Worm (Caenorhabditis elegans) whole organism, L1 larva: ENCODE measurements around the gene srh-131.
A peak's percentile ranks its signal among the peaks of the same experiment; 100 is the strongest.

Source experiments
- C34B4.2 ChIP-seq: sonication (generic microtip); optimal IDR thresholded peaks from 2 replicates; lab custom pipeline; 2017; ENCODE audit warnings: mild to moderate bottlenecking, missing genetic modification characterization, missing compliant biosample characterization
- Y116A8C.19 ChIP-seq: sonication (generic microtip); optimal IDR thresholded peaks from 2 replicates; lab custom pipeline; 2016; ENCODE audit warnings: missing compliant biosample characterization, missing genetic modification characterization, borderline replicate concordance
- alr-1 ChIP-seq: fragments of 200-800 bp; sonication (Bioruptor generic); optimal IDR thresholded peaks from 2 replicates; lab custom pipeline; 2018; ENCODE audit warnings: borderline replicate concordance, mild to moderate bottlenecking, missing genetic modification characterization, missing compliant biosample characterization
- aly-2 ChIP-seq: fragments of 150-350 bp; optimal IDR thresholded peaks from 2 replicates; lab custom pipeline; 2014; ENCODE audit warnings: missing biosample characterization, missing genetic modification characterization
- ama-1 ChIP-seq: fragments of 150-350 bp; optimal IDR thresholded peaks from 2 replicates; lab custom pipeline; 2014
- ceh-63 ChIP-seq: fragments of 200-800 bp; sonication (Bioruptor generic); optimal IDR thresholded peaks from 2 replicates; lab custom pipeline; 2018; ENCODE audit warnings: mild to moderate bottlenecking, missing genetic modification characterization, missing compliant biosample characterization
- ceh-8 ChIP-seq: fragments of 200-800 bp; sonication (Bioruptor generic); optimal IDR thresholded peaks from 2 replicates; lab custom pipeline; 2018; ENCODE audit warnings: mild to moderate bottlenecking, missing genetic modification characterization, moderate library complexity, missing compliant biosample characterization
- ceh-90 ChIP-seq: sonication (generic microtip); optimal IDR thresholded peaks from 2 replicates; lab custom pipeline; 2016; ENCODE audit warnings: missing genetic modification characterization, missing compliant biosample characterization
- ces-1 ChIP-seq: fragments of 150-350 bp; optimal IDR thresholded peaks from 2 replicates; lab custom pipeline; 2014; ENCODE audit warnings: missing biosample characterization, missing genetic modification reagents, missing genetic modification characterization
- dpl-1 ChIP-seq, 3 experiments: fragments of 150-350 bp in 2 of 3; sonication (generic microtip) in 1 of 3; optimal IDR thresholded peaks; 2 replicates each; lab custom pipeline; 2014 to 2017; ENCODE audit warnings: missing biosample characterization in 3 of 3, missing genetic modification characterization in 3 of 3, missing genetic modification reagents in 3 of 3
- efl-1 ChIP-seq, 4 experiments: fragments of 150-350 bp; optimal IDR thresholded peaks in 3 of 4; peaks in 1 of 4; 1 replicate in 1 of 4; 2 replicates in 3 of 4; lab custom pipeline; 2014; ENCODE audit warnings: missing biosample characterization in 2 of 4, missing genetic modification characterization in 2 of 4, missing genetic modification reagents in 2 of 4
- efl-3 ChIP-seq: fragments of 200-800 bp; sonication (Bioruptor generic); optimal IDR thresholded peaks from 2 replicates; lab custom pipeline; 2018; ENCODE audit warnings: mild to moderate bottlenecking, missing genetic modification characterization, missing compliant biosample characterization
- elt-2 ChIP-seq: sonication (generic microtip); optimal IDR thresholded peaks from 2 replicates; lab custom pipeline; 2016; ENCODE audit warnings: missing genetic modification characterization, mild to moderate bottlenecking, inconsistent platforms, missing compliant biosample characterization, missing genetic modification reagents
- fkh-10 ChIP-seq: sonication (generic microtip); optimal IDR thresholded peaks from 2 replicates; lab custom pipeline; 2017; ENCODE audit warnings: missing biosample characterization, missing genetic modification reagents, missing genetic modification characterization
- fkh-8 ChIP-seq: sonication (generic microtip); optimal IDR thresholded peaks from 2 replicates; lab custom pipeline; 2016; ENCODE audit warnings: mild to moderate bottlenecking, missing genetic modification characterization, missing compliant biosample characterization
- hlh-17 ChIP-seq: fragments of 200-800 bp; sonication (Bioruptor generic); optimal IDR thresholded peaks from 2 replicates; lab custom pipeline; 2018; ENCODE audit warnings: missing genetic modification characterization, mild to moderate bottlenecking, missing compliant biosample characterization, moderate library complexity, borderline replicate concordance
- hlh-4 ChIP-seq: sonication (generic microtip); optimal IDR thresholded peaks from 2 replicates; lab custom pipeline; 2016; ENCODE audit warnings: mild to moderate bottlenecking, missing genetic modification characterization, missing compliant biosample characterization
- hpl-2 ChIP-seq: fragments of 150-350 bp; optimal IDR thresholded peaks from 2 replicates; lab custom pipeline; 2014; ENCODE audit warnings: missing biosample characterization, missing genetic modification reagents, missing genetic modification characterization
- irx-1 ChIP-seq: sonication (generic microtip); optimal IDR thresholded peaks from 2 replicates; lab custom pipeline; 2016; ENCODE audit warnings: missing genetic modification characterization, missing compliant biosample characterization
- isw-1 ChIP-seq: fragments of 200-800 bp; sonication (Bioruptor generic); IDR thresholded peaks from 2 replicates; pipeline ENCODE4 v1.3.6; 2022; ENCODE audit warnings: missing genetic modification characterization, missing compliant biosample characterization
- lir-3 ChIP-seq: sonication (generic microtip); optimal IDR thresholded peaks from 2 replicates; lab custom pipeline; 2016; ENCODE audit warnings: mild to moderate bottlenecking, missing genetic modification characterization, moderate library complexity, missing compliant biosample characterization; ENCODE audit not compliant: poor library complexity
- lsy-2 ChIP-seq, 2 experiments: fragments of 150-350 bp; optimal IDR thresholded peaks; 2 replicates each; lab custom pipeline; 2014; ENCODE audit warnings: missing biosample characterization in 2 of 2, missing genetic modification characterization in 2 of 2
- mep-1 ChIP-seq: fragments of 150-350 bp; optimal IDR thresholded peaks from 2 replicates; lab custom pipeline; 2014; ENCODE audit warnings: missing biosample characterization, missing genetic modification characterization
- nhr-11 ChIP-seq: fragments of 150-350 bp; optimal IDR thresholded peaks from 2 replicates; lab custom pipeline; 2014; ENCODE audit warnings: missing biosample characterization, missing genetic modification characterization
- nhr-20 ChIP-seq: sonication (generic microtip); optimal IDR thresholded peaks from 2 replicates; lab custom pipeline; 2016; ENCODE audit warnings: mild to moderate bottlenecking, missing genetic modification characterization, missing compliant biosample characterization
- nhr-76 ChIP-seq: sonication (generic microtip); optimal IDR thresholded peaks from 2 replicates; lab custom pipeline; 2017; ENCODE audit warnings: missing biosample characterization, missing genetic modification characterization
- nhr-85 ChIP-seq: sonication (generic microtip); peaks from one replicate; lab custom pipeline; 2016; ENCODE audit warnings: missing genetic modification characterization, inconsistent platforms, missing compliant biosample characterization
- nhr-90 ChIP-seq: sonication (generic microtip); optimal IDR thresholded peaks from 2 replicates; lab custom pipeline; 2016; ENCODE audit warnings: mild to moderate bottlenecking, missing genetic modification characterization, missing compliant biosample characterization; ENCODE audit not compliant: poor library complexity
- pag-3 ChIP-seq: sonication (generic microtip); optimal IDR thresholded peaks from 2 replicates; lab custom pipeline; 2017; ENCODE audit warnings: missing genetic modification characterization, mild to moderate bottlenecking, missing compliant biosample characterization, antibody characterized with exemption, borderline replicate concordance; ENCODE audit not compliant: insufficient read depth
- pax-3 ChIP-seq: fragments of 200-800 bp; sonication (Bioruptor generic); optimal IDR thresholded peaks from 2 replicates; lab custom pipeline; 2018; ENCODE audit warnings: mild to moderate bottlenecking, missing genetic modification characterization, moderate library complexity, missing compliant biosample characterization
- pqm-1 ChIP-seq: sonication (generic microtip); optimal IDR thresholded peaks from 3 replicates; lab custom pipeline; 2017; ENCODE audit warnings: missing biosample characterization, missing genetic modification characterization
- rnt-1 ChIP-seq: sonication (generic microtip); optimal IDR thresholded peaks from 2 replicates; lab custom pipeline; 2016; ENCODE audit warnings: mild to moderate bottlenecking, missing genetic modification characterization, moderate library complexity, missing compliant biosample characterization
- skn-1 ChIP-seq: fragments of 150-350 bp; optimal IDR thresholded peaks from 2 replicates; lab custom pipeline; 2014; ENCODE audit warnings: missing biosample characterization, missing genetic modification characterization
- snu-23 ChIP-seq: sonication (generic microtip); optimal IDR thresholded peaks from 2 replicates; lab custom pipeline; 2016; ENCODE audit warnings: missing genetic modification characterization, missing compliant biosample characterization
- sptf-1 ChIP-seq: fragments of 150-350 bp; optimal IDR thresholded peaks from 2 replicates; lab custom pipeline; 2014; ENCODE audit warnings: missing biosample characterization, missing genetic modification characterization
- sup-37 ChIP-seq: fragments of 200-800 bp; sonication (Bioruptor generic); optimal IDR thresholded peaks from 2 replicates; lab custom pipeline; 2018; ENCODE audit warnings: mild to moderate bottlenecking, missing genetic modification characterization, missing compliant biosample characterization
- swsn-7 ChIP-seq: sonication (generic microtip); optimal IDR thresholded peaks from 2 replicates; lab custom pipeline; 2016; ENCODE audit warnings: missing genetic modification characterization, missing compliant biosample characterization
- tlp-1 ChIP-seq: fragments of 150-350 bp; optimal IDR thresholded peaks from 2 replicates; lab custom pipeline; 2014; ENCODE audit warnings: missing biosample characterization, missing genetic modification characterization
- unc-30 ChIP-seq: sonication (generic microtip); optimal IDR thresholded peaks from 2 replicates; lab custom pipeline; 2017; ENCODE audit warnings: missing biosample characterization, missing genetic modification characterization
- unc-62 ChIP-seq: fragments of 150-350 bp; optimal IDR thresholded peaks from 2 replicates; lab custom pipeline; 2014; ENCODE audit warnings: missing biosample characterization, missing genetic modification reagents, missing genetic modification characterization
- unc-86 ChIP-seq: sonication (generic microtip); optimal IDR thresholded peaks from 2 replicates; lab custom pipeline; 2016; ENCODE audit warnings: missing genetic modification characterization, missing compliant biosample characterization
- unc-98 ChIP-seq: fragments of 200-800 bp; sonication (Bioruptor generic); IDR thresholded peaks from 2 replicates; pipeline ENCODE4 v1.3.6; 2022; ENCODE audit warnings: missing genetic modification characterization, missing compliant biosample characterization
- xbp-1 ChIP-seq: sonication (generic microtip); optimal IDR thresholded peaks from 2 replicates; lab custom pipeline; 2016; ENCODE audit warnings: missing genetic modification characterization, missing compliant biosample characterization
- zag-1 ChIP-seq: fragments of 150-350 bp; optimal IDR thresholded peaks from 2 replicates; lab custom pipeline; 2014; ENCODE audit warnings: missing biosample characterization, missing genetic modification characterization
- ztf-4 ChIP-seq: fragments of 150-350 bp; optimal IDR thresholded peaks from 2 replicates; lab custom pipeline; 2014; ENCODE audit warnings: missing biosample characterization, missing genetic modification characterization

The srh-131 gene

ce11 chrV:17005189-17005588 is at the start of gene srh-131:
Gene srh-131, plus strand, starts transcription at chrV:17005489.
- no peak for TF ChIP-seq ces-1 (GFP tag; lab: Kevin White, UChicago)
- no peak for TF ChIP-seq swsn-7 (tag; lab: Kevin White, UChicago)
- TF ChIP-seq skn-1, result no peak
- TF ChIP-seq zag-1 (tag; lab: Kevin White, UChicago), result no peak
- no peak for TF ChIP-seq rnt-1 (tag; lab: Kevin White, UChicago)
- no peak for TF ChIP-seq pax-3 (tag; lab: Kevin White, UChicago)
- no peak for TF ChIP-seq ztf-4 (tag; lab: Kevin White, UChicago)
- TF ChIP-seq unc-62 (GFP tag; lab: Kevin White, UChicago), result no peak
- TF ChIP-seq unc-98, result no peak
- no peak for TF ChIP-seq efl-3 (GFP tag; lab: Kevin White, UChicago)
- no peak for TF ChIP-seq dpl-1 (GFP tag; optimal IDR thresholded peaks at IDR 0.05; lab: Kevin White, UChicago)
- no peak for TF ChIP-seq ceh-90 (tag; lab: Kevin White, UChicago)
- no peak for TF ChIP-seq ama-1 (lab: Kevin White, UChicago)
- TF ChIP-seq ceh-63 (GFP tag; lab: Kevin White, UChicago), result no peak
- TF ChIP-seq, all 84 proteins: peak for 0

- TF ChIP-seq alr-1 (tag; lab: Kevin White, UChicago) (no peak), pqm-1 (no peak), C34B4.2 (no peak), swsn-7 (tag; lab: Kevin White, UChicago) (no peak), ces-1 (GFP tag; lab: Kevin White, UChicago) (no peak), tlp-1 (tag; lab: Kevin White, UChicago) (no peak), ama-1 (lab: Kevin White, UChicago) (no peak), unc-30 (no peak), lir-3 (tag; lab: Kevin White, UChicago) (no peak), sup-37 (GFP tag; lab: Kevin White, UChicago) (no peak), ztf-4 (tag; lab: Kevin White, UChicago) (no peak), elt-2 (tag; lab: Kevin White, UChicago) (no peak), efl-3 (GFP tag; lab: Kevin White, UChicago) (no peak), Y116A8C.19 (tag; lab: Kevin White, UChicago) (no peak), unc-86 (no peak), hlh-17 (GFP tag; lab: Kevin White, UChicago) (no peak), hlh-4 (tag; lab: Kevin White, UChicago) (no peak), nhr-11 (tag; lab: Kevin White, UChicago) (no peak)
Measured at ce11 chrV:16956229-16956628, 49.1 kb upstream of the srh-131 start, which contains the start of gene clec-239. Gene clec-239, plus strand, starts transcription at chrV:16956529.

DNA sequence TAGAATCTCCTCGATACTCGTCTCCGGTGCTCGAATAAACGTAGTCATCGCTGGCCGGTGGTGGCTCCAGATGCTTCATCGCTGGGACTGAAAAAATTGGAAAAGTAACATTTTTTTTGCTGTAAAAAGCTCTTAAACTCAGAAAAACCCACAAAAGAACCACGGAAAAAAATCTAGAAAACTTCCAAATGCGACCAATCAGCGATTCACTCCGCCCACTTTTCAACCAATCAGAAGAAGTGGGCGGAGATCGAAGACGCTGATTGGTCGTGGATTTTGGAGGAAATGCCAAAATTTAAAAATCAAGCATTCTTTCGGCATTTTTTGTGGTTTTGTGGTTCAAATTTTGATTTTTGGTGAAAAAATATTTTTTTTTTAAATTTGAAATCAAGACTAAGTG is 46.3 kb upstream of the srh-131 start:
- TF ChIP-seq efl-1 (optimal IDR thresholded peaks at IDR 0.05; lab: Kevin White, UChicago), result no peak
- TF ChIP-seq efl-1 (GFP tag; optimal IDR thresholded peaks at IDR 0.05 in 1 of 2; lab: Kevin White, UChicago), result peak in 1 of 2 experiments; percentile 85
- no peak for TF ChIP-seq ces-1 (GFP tag; lab: Kevin White, UChicago)
- TF ChIP-seq, all 84 proteins: peak for 1

DNA sequence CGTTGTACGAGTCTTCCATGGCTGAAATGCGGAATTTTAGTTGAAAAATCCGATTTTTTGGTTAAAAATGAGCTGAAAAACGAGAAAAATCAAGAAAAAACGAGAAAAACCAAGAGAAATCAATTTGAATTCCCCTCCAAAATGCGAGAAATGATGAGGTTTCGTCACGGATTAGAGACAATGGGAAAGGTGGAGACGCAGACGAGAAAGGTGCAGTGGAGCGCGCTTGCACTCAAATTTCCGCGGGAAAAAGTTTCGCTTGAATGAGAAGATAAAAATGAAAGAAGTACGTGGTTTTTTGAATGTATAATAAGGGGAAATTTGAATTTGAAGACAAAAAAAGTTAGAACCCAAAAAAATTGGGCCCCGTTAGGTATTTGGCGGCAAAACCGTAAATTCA is 39.6 kb upstream of the srh-131 start, which contains the start of gene efl-1:
efl-1 (minus strand) TSS at position 21 of the 400 bp plus-strand sequence.
- peak; percentile 87 for TF ChIP-seq pax-3 (tag; lab: Kevin White, UChicago)
- peak; percentile 78 for TF ChIP-seq elt-2 (tag; lab: Kevin White, UChicago)
- TF ChIP-seq sptf-1 (tag; lab: Kevin White, UChicago), result no peak
- peak; percentile 96 for TF ChIP-seq nhr-20 (tag; lab: Kevin White, UChicago)
- peak; percentile 98 for TF ChIP-seq xbp-1 (tag; lab: Kevin White, UChicago)
- TF ChIP-seq fkh-8 (tag; lab: Kevin White, UChicago), result peak; percentile 91
- TF ChIP-seq fkh-10, result peak; percentile 86
- peak; percentile 89 for TF ChIP-seq ceh-8
- no peak for TF ChIP-seq hlh-17 (GFP tag; lab: Kevin White, UChicago)
- peak; percentile 90 for TF ChIP-seq isw-1 (GFP tag; lab: Robert Waterston, UW)
- peak; percentile 77 for TF ChIP-seq aly-2 (tag; lab: Kevin White, UChicago)
- TF ChIP-seq skn-1, result peak; percentile 94
- TF ChIP-seq pag-3 (tag; lab: Kevin White, UChicago), result no peak
- no peak for TF ChIP-seq alr-1 (tag; lab: Kevin White, UChicago)
- TF ChIP-seq hpl-2 (GFP tag; lab: Kevin White, UChicago), result no peak
- TF ChIP-seq irx-1 (tag; lab: Kevin White, UChicago), result peak; percentile 91
- peak; percentile 95 for TF ChIP-seq nhr-90 (tag; lab: Kevin White, UChicago)
- peak; percentile 93 to 95 for TF ChIP-seq lsy-2 (tag; optimal IDR thresholded peaks at IDR 0.05; lab: Kevin White, UChicago)
- peak; percentile 97 for TF ChIP-seq snu-23
- TF ChIP-seq nhr-85, result peak; percentile 95
- TF ChIP-seq nhr-76 (tag; lab: Kevin White, UChicago), result no peak
- peak; percentile 94 for TF ChIP-seq mep-1 (tag; lab: Kevin White, UChicago)
- no peak for TF ChIP-seq ceh-63 (GFP tag; lab: Kevin White, UChicago)
- TF ChIP-seq dpl-1 (GFP tag; optimal IDR thresholded peaks at IDR 0.05; lab: Kevin White, UChicago), result peak; percentile 100
